Fruit fly (Drosophila melanogaster): Measurements from ENCODE around the gene CG11986.

The CG11986 gene

dm6 chr3R:8971794-8972193, 43.5 kb upstream of the CG11986 start (continued):
- TF ChIP-seq CG11294 (GFP tag; IDR thresholded peaks at IDR 0.05) (no peak), fd85E (GFP tag; optimal IDR thresholded peaks at IDR 0.05) (no peak), CG11902 (GFP tag; optimal IDR thresholded peaks at IDR 0.05) (no peak), salr (GFP tag; optimal IDR thresholded peaks at IDR 0.05) (peak in 1 of 2 experiments; percentile 39), CG6163 (GFP tag; IDR thresholded peaks at IDR 0.05) (peak; percentile 62), Met (GFP tag; optimal IDR thresholded peaks at IDR 0.05) (no peak), Eip78C (GFP tag) (peak; percentile 65), svp (GFP tag) (no peak), CG32006 (GFP tag; optimal IDR thresholded peaks at IDR 0.05) (peak; percentile 41), CG16779 (tag; optimal IDR thresholded peaks at IDR 0.05) (peak; percentile 50)

DNA sequence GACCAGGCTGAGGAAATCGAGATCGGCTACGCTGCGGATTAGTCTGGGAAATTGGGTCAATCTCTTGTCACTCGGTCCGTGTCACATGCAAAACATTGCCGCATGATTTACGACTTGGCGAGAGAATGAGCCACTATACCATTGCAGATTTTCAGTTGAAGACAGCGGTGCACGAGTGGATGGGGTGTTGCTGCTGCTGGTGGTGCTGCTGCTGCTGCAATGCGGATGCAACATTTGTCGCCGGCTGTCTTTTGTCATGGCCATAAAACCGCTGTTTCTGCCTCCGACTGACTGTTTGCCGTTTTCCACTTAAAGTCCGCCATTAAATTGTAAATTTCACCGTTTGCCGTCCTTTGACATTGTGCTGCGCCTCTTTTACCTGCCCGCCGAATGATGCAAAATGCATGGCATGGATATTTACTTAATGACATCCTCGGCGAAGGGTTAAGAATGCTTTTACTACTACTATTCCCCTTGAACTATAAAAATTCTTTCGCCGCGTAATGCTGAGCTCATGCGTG, 39.1 kb upstream of the CG11986 start:
- TF ChIP-seq CG7368 (GFP tag; optimal IDR thresholded peaks at IDR 0.05), result no peak
- TF ChIP-seq Ets96B (tag; optimal IDR thresholded peaks at IDR 0.05), result no peak
- no peak for TF ChIP-seq Ets21C (GFP tag; optimal IDR thresholded peaks at IDR 0.05)
- TF ChIP-seq fkh (GFP tag; optimal IDR thresholded peaks at IDR 0.05), result no peak
- no peak for TF ChIP-seq Sox14 (GFP tag; optimal IDR thresholded peaks at IDR 0.05)

- TF ChIP-seq CG11762 (GFP tag; optimal IDR thresholded peaks at IDR 0.05; ENCODE audit: insufficient read depth), result peak; percentile 42
- TF ChIP-seq CG16779 (tag; optimal IDR thresholded peaks at IDR 0.05), result no peak
- TF ChIP-seq dsx (GFP tag; optimal IDR thresholded peaks at IDR 0.05; ENCODE audit: poor library complexity, severe bottlenecking), result no peak
- TF ChIP-seq Blimp-1 (GFP tag; optimal IDR thresholded peaks at IDR 0.05), result peak; percentile 83
- peak; percentile 51 for TF ChIP-seq CG6808 (GFP tag; optimal IDR thresholded peaks at IDR 0.05)
- peak; percentile 84 for TF ChIP-seq Met (GFP tag; optimal IDR thresholded peaks at IDR 0.05)
- peak; percentile 87 for TF ChIP-seq CG6792 (GFP tag; optimal IDR thresholded peaks at IDR 0.05)
- no peak for TF ChIP-seq Hr38 (GFP tag; optimal IDR thresholded peaks at IDR 0.05)
- TF ChIP-seq Ets96B (tag; optimal IDR thresholded peaks at IDR 0.05), result peak; percentile 13
- no peak for TF ChIP-seq CG11294 (GFP tag; IDR thresholded peaks at IDR 0.05)
- TF ChIP-seq CG7368 (GFP tag; optimal IDR thresholded peaks at IDR 0.05), result peak; percentile 30
- TF ChIP-seq CG15336 (GFP tag; IDR thresholded peaks at IDR 0.05), result peak; percentile 66
- TF ChIP-seq Eip75B (GFP tag; optimal IDR thresholded peaks at IDR 0.05), result peak; percentile 51
- peak; percentile 40 for TF ChIP-seq fd85E (GFP tag; optimal IDR thresholded peaks at IDR 0.05)
- TF ChIP-seq CG1621 (tag; optimal IDR thresholded peaks at IDR 0.05), result no peak
- peak; percentile 25 for TF ChIP-seq Hr4 (GFP tag; optimal IDR thresholded peaks at IDR 0.05)
- no peak for TF ChIP-seq vri (GFP tag; optimal IDR thresholded peaks at IDR 0.05)
- TF ChIP-seq Sox14 (GFP tag; optimal IDR thresholded peaks at IDR 0.05), result peak; percentile 71
- peak; percentile 16 for TF ChIP-seq fd59A (GFP tag; optimal IDR thresholded peaks at IDR 0.05)
- peak; percentile 84 for TF ChIP-seq topi (GFP tag; optimal IDR thresholded peaks at IDR 0.05)
- peak; percentile 63 for TF ChIP-seq CG32006 (GFP tag; optimal IDR thresholded peaks at IDR 0.05)
- peak; percentile 56; the same call in 1 of the 3 replicates for TF ChIP-seq eg (GFP tag; IDR thresholded peaks at IDR 0.05)
- peak; percentile 63 for TF ChIP-seq CG3919 (GFP tag; optimal IDR thresholded peaks at IDR 0.05)
- peak; percentile 94 for TF ChIP-seq Eip78C (GFP tag)
- TF ChIP-seq CG3032 (tag; optimal IDR thresholded peaks at IDR 0.05), result peak; percentile 37
- TF ChIP-seq pdm3 (GFP tag; optimal IDR thresholded peaks at IDR 0.05), result peak; percentile 75
- peak; percentile 71 for TF ChIP-seq Sox15 (GFP tag; optimal IDR thresholded peaks at IDR 0.05)
- TF ChIP-seq CG6854 (GFP tag; optimal IDR thresholded peaks at IDR 0.05), result no peak
- TF ChIP-seq fkh (GFP tag; optimal IDR thresholded peaks at IDR 0.05), result no peak
- no peak for TF ChIP-seq dac (GFP tag; optimal IDR thresholded peaks at IDR 0.05)
- TF ChIP-seq CG9139 (GFP tag; optimal IDR thresholded peaks at IDR 0.05), result peak; percentile 25
- no peak for TF ChIP-seq net (GFP tag; optimal IDR thresholded peaks at IDR 0.05)
- TF ChIP-seq salr (GFP tag; optimal IDR thresholded peaks at IDR 0.05), result peak in 1 of 2 experiments; percentile 43
- peak; percentile 73 for TF ChIP-seq OdsH (GFP tag; optimal IDR thresholded peaks at IDR 0.05)
- TF ChIP-seq Smox (GFP tag; optimal IDR thresholded peaks at IDR 0.05), result peak; percentile 86
- peak in 1 of 2 experiments; percentile 27 for TF ChIP-seq ss (GFP tag; optimal IDR thresholded peaks at IDR 0.05)
- peak; percentile 79 for TF ChIP-seq CG11902 (GFP tag; optimal IDR thresholded peaks at IDR 0.05)
- peak; percentile 93 for TF ChIP-seq svp (GFP tag)
- TF ChIP-seq CG8319 (GFP tag; optimal IDR thresholded peaks at IDR 0.05), result peak; percentile 69
- peak; percentile 78 for TF ChIP-seq lz (GFP tag; optimal IDR thresholded peaks at IDR 0.05)
- peak; percentile 49 for TF ChIP-seq spab (GFP tag; optimal IDR thresholded peaks at IDR 0.05)
- peak; percentile 69 for TF ChIP-seq CG31627 (GFP tag; optimal IDR thresholded peaks at IDR 0.05)
- peak; percentile 51; the same call in 2 of the 3 replicates for TF ChIP-seq CG8119 (GFP tag; IDR thresholded peaks at IDR 0.05)
Observed at dm6 chr3R:8978768-8979167, 36.5 kb upstream of the CG11986 start.

Measured in whole organism, prepupa.